Worm (Caenorhabditis elegans) whole organism, L3 larva: Measurements from ENCODE around the gene nas-17.

Experiments
- fkh-2 ChIP-seq: fragments of 150-350 bp; optimal IDR thresholded peaks from 2 replicates; lab custom pipeline; 2014; ENCODE audit warnings: missing biosample characterization, missing genetic modification reagents, missing genetic modification characterization
- nhr-11 ChIP-seq: fragments of 150-350 bp; optimal IDR thresholded peaks from 2 replicates; lab custom pipeline; 2014; ENCODE audit warnings: missing biosample characterization, missing genetic modification characterization
- nhr-67 ChIP-seq: fragments of 150-350 bp; optimal IDR thresholded peaks from 2 replicates; lab custom pipeline; 2014; ENCODE audit warnings: missing biosample characterization, missing genetic modification characterization

- no peak for TF ChIP-seq fkh-2 (tag; lab: Kevin White, UChicago)
- no peak for TF ChIP-seq nhr-11 (tag; lab: Kevin White, UChicago)
- TF ChIP-seq nhr-67 (tag; lab: Kevin White, UChicago), result no peak
Measured at ce11 chrV:11439202-11439601, 40.5 kb downstream of the nas-17 start.
